Fruit fly (Drosophila melanogaster) whole organism, embryonic: Measurements from ENCODE around the gene beta'COP.
A peak's percentile ranks its signal among the peaks of the same experiment; 100 is the strongest.

Experiments used
- B-H2 ChIP-seq: fragments of 200-800 bp; sonication (Bioruptor generic); optimal IDR thresholded peaks from 2 replicates; lab custom pipeline; 2018; ENCODE audit warnings: missing biosample characterization, mild to moderate bottlenecking, missing genetic modification characterization
- CG10366 ChIP-seq: fragments of 200-800 bp; sonication (Bioruptor generic); IDR thresholded peaks from 2 replicates; pipeline ENCODE4 v1.3.6; 2022; ENCODE audit warnings: missing biosample characterization, missing genetic modification characterization
- CG10654 ChIP-seq: fragments of 200-800 bp; sonication (Bioruptor generic); optimal IDR thresholded peaks from 2 replicates; lab custom pipeline; 2016; ENCODE audit warnings: missing biosample characterization, missing genetic modification characterization
- CG11093 ChIP-seq: fragments of 200-800 bp; sonication (Bioruptor generic); IDR thresholded peaks from 3 replicates; pipeline ENCODE4 v1.3.6; 2022; ENCODE audit warnings: missing biosample characterization, missing genetic modification characterization
- CG11247 ChIP-seq: fragments of 200-800 bp; sonication (Bioruptor generic); IDR thresholded peaks from 2 replicates; pipeline ENCODE4 v1.3.6; 2022; ENCODE audit warnings: missing biosample characterization, missing genetic modification characterization
- CG1233 ChIP-seq: fragments of 200-800 bp; sonication (Bioruptor generic); optimal IDR thresholded peaks from 4 replicates; lab custom pipeline; 2018; ENCODE audit warnings: missing biosample characterization, mild to moderate bottlenecking, missing genetic modification characterization
- CG14441 ChIP-seq: fragments of 200-800 bp; sonication (Bioruptor generic); IDR thresholded peaks from 2 replicates; pipeline ENCODE4 v1.3.6; 2022; ENCODE audit warnings: missing biosample characterization, missing genetic modification characterization
- CG15269 ChIP-seq: fragments of 200-800 bp; sonication (Bioruptor generic); optimal IDR thresholded peaks from 2 replicates; lab custom pipeline; 2018; ENCODE audit warnings: missing biosample characterization, mild to moderate bottlenecking, missing genetic modification characterization, moderate library complexity
- CG16815 ChIP-seq: fragments of 200-800 bp; sonication (Bioruptor generic); optimal IDR thresholded peaks from 3 replicates; lab custom pipeline; 2017; ENCODE audit warnings: missing biosample characterization, mild to moderate bottlenecking, missing genetic modification characterization
- CG17829 ChIP-seq: fragments of 200-800 bp; optimal IDR thresholded peaks from 2 replicates; lab custom pipeline; 2019; ENCODE audit warnings: missing biosample characterization, mild to moderate bottlenecking, missing genetic modification characterization, moderate library complexity
- CG17912 ChIP-seq: fragments of 200-800 bp; sonication (Bioruptor generic); optimal IDR thresholded peaks from 2 replicates; lab custom pipeline; 2018; ENCODE audit warnings: missing biosample characterization, mild to moderate bottlenecking, missing genetic modification characterization
- CG1792 ChIP-seq: fragments of 200-800 bp; sonication (Bioruptor generic); optimal IDR thresholded peaks from 2 replicates; lab custom pipeline; 2016; ENCODE audit warnings: missing biosample characterization, missing genetic modification characterization
- CG2199 ChIP-seq: fragments of 200-800 bp; sonication (Bioruptor generic); IDR thresholded peaks from 3 replicates; pipeline ENCODE4 v1.3.6; 2022; ENCODE audit warnings: missing biosample characterization, missing genetic modification characterization
- CG34422 ChIP-seq: fragments of 200-800 bp; sonication (Bioruptor generic); IDR thresholded peaks from 3 replicates; pipeline ENCODE4 v1.3.6; 2022; ENCODE audit warnings: missing biosample characterization, missing genetic modification characterization
- CG3847 ChIP-seq: fragments of 200-800 bp; sonication (Bioruptor generic); IDR thresholded peaks from 2 replicates; pipeline ENCODE4 v1.3.6; 2022; ENCODE audit warnings: missing biosample characterization, missing genetic modification characterization
- CG4404 ChIP-seq: fragments of 200-800 bp; sonication (Bioruptor generic); IDR thresholded peaks from 2 replicates; pipeline ENCODE4 v1.3.6; 2022; ENCODE audit warnings: missing biosample characterization, missing genetic modification characterization
- CG5180 ChIP-seq: fragments of 200-800 bp; sonication (Bioruptor generic); optimal IDR thresholded peaks from 3 replicates; lab custom pipeline; 2017; ENCODE audit warnings: missing biosample characterization, missing genetic modification characterization, mild to moderate bottlenecking, moderate library complexity, missing genetic modification reagents
- CG6272 ChIP-seq: fragments of 200-800 bp; sonication (Bioruptor generic); IDR thresholded peaks from 2 replicates; pipeline ENCODE4 v1.3.6; 2022; ENCODE audit warnings: missing biosample characterization, missing genetic modification characterization
- CG8388 ChIP-seq: fragments of 200-800 bp; sonication (Bioruptor generic); optimal IDR thresholded peaks from 2 replicates; lab custom pipeline; 2019; ENCODE audit warnings: missing biosample characterization, mild to moderate bottlenecking, missing genetic modification characterization, moderate library complexity
- CG8944 ChIP-seq: fragments of 200-800 bp; sonication (Bioruptor generic); optimal IDR thresholded peaks from 3 replicates; lab custom pipeline; 2016; ENCODE audit warnings: missing biosample characterization, missing genetic modification characterization
- CG9817 ChIP-seq: fragments of 200-800 bp; sonication (Bioruptor generic); optimal IDR thresholded peaks from 2 replicates; lab custom pipeline; 2018; ENCODE audit warnings: missing biosample characterization, mild to moderate bottlenecking, missing genetic modification characterization, moderate library complexity
- CkIIα-i1 ChIP-seq: fragments of 200-800 bp; sonication (Bioruptor generic); IDR thresholded peaks from 2 replicates; pipeline ENCODE4 v1.3.6; 2022; ENCODE audit warnings: missing biosample characterization, missing genetic modification characterization
- CoRest ChIP-seq: fragments of 200-800 bp; sonication (Bioruptor generic); optimal IDR thresholded peaks from 3 replicates; lab custom pipeline; 2018; ENCODE audit warnings: missing biosample characterization, mild to moderate bottlenecking, missing genetic modification characterization, moderate library complexity
- Doc3 ChIP-seq: fragments of 200-800 bp; sonication (Bioruptor generic); IDR thresholded peaks from 3 replicates; pipeline ENCODE4 v1.3.6; 2022; ENCODE audit warnings: missing biosample characterization, missing genetic modification characterization; ENCODE audit not compliant: partially characterized antibody
- Drgx ChIP-seq: fragments of 200-800 bp; sonication (Bioruptor generic); IDR thresholded peaks from 2 replicates; pipeline ENCODE4 v1.3.6; 2022; ENCODE audit warnings: missing biosample characterization, missing genetic modification characterization
- Gug ChIP-seq: fragments of 200-800 bp; sonication (Bioruptor generic); IDR thresholded peaks from 4 replicates; pipeline ENCODE4 v1.3.6; 2022; ENCODE audit warnings: missing biosample characterization, missing genetic modification characterization
- HLH54F ChIP-seq: fragments of 200-800 bp; sonication (Bioruptor generic); optimal IDR thresholded peaks from 3 replicates; lab custom pipeline; 2016; ENCODE audit warnings: missing biosample characterization, missing genetic modification characterization
- Meics ChIP-seq: fragments of 200-800 bp; sonication (Bioruptor generic); optimal IDR thresholded peaks from 2 replicates; lab custom pipeline; 2017; ENCODE audit warnings: missing biosample characterization, mild to moderate bottlenecking, missing genetic modification characterization
- NFAT ChIP-seq: fragments of 200-800 bp; sonication (Bioruptor generic); IDR thresholded peaks from 2 replicates; pipeline ENCODE4 v1.3.6; 2022; ENCODE audit warnings: missing biosample characterization, missing genetic modification characterization
- Ptx1 ChIP-seq: fragments of 200-800 bp; sonication (Bioruptor generic); IDR thresholded peaks from 2 replicates; pipeline ENCODE4 v1.3.6; 2022; ENCODE audit warnings: missing biosample characterization, missing genetic modification characterization
- Rx ChIP-seq: fragments of 200-800 bp; sonication (Bioruptor generic); IDR thresholded peaks from 2 replicates; pipeline ENCODE4 v1.3.6; 2022; ENCODE audit warnings: missing biosample characterization, missing genetic modification characterization
- Sin3A ChIP-seq: fragments of >200 bp; optimal IDR thresholded peaks from 2 replicates; lab custom pipeline; 2018
- Sox102F ChIP-seq: fragments of 200-800 bp; sonication (Bioruptor generic); optimal IDR thresholded peaks from 2 replicates; lab custom pipeline; 2018; ENCODE audit warnings: missing biosample characterization, mild to moderate bottlenecking, missing genetic modification characterization, moderate library complexity
- Sry-β ChIP-seq: fragments of 200-800 bp; sonication (Bioruptor generic); optimal IDR thresholded peaks from 2 replicates; lab custom pipeline; 2018; ENCODE audit warnings: missing biosample characterization, mild to moderate bottlenecking, missing genetic modification characterization, moderate library complexity
- Sry-δ ChIP-seq: fragments of 200-800 bp; sonication (Bioruptor generic); optimal IDR thresholded peaks from 2 replicates; lab custom pipeline; 2016; ENCODE audit warnings: missing biosample characterization, missing genetic modification characterization
- Ssrp ChIP-seq: fragments of 200-800 bp; sonication (Bioruptor generic); optimal IDR thresholded peaks from 2 replicates; lab custom pipeline; 2018; ENCODE audit warnings: missing biosample characterization, mild to moderate bottlenecking, missing genetic modification characterization, moderate library complexity
- TFAM ChIP-seq: fragments of 200-800 bp; sonication (Bioruptor generic); optimal IDR thresholded peaks from 2 replicates; lab custom pipeline; 2017; ENCODE audit warnings: missing biosample characterization, missing genetic modification characterization, inconsistent platforms
- ab ChIP-seq: fragments of 200-800 bp; sonication (Bioruptor generic); optimal IDR thresholded peaks from 2 replicates; lab custom pipeline; 2016; ENCODE audit warnings: missing biosample characterization, missing genetic modification characterization
- chif ChIP-seq, 2 experiments: fragments of 200-800 bp; sonication (Bioruptor generic); optimal IDR thresholded peaks; 3 replicates each; lab custom pipeline; 2016; ENCODE audit warnings: missing biosample characterization in 2 of 2, missing genetic modification characterization in 2 of 2
- exex ChIP-seq: fragments of 200-800 bp; sonication (Bioruptor generic); optimal IDR thresholded peaks from 4 replicates; lab custom pipeline; 2018; ENCODE audit warnings: missing biosample characterization, mild to moderate bottlenecking, missing genetic modification characterization, moderate library complexity
- gem ChIP-seq: fragments of 200-800 bp; sonication (Bioruptor generic); optimal IDR thresholded peaks from 2 replicates; lab custom pipeline; 2019; ENCODE audit warnings: missing biosample characterization, mild to moderate bottlenecking, missing genetic modification characterization, moderate library complexity
- gfzf ChIP-seq: fragments of 200-800 bp; sonication (Bioruptor generic); optimal IDR thresholded peaks from 2 replicates; lab custom pipeline; 2016; ENCODE audit warnings: missing biosample characterization, mild to moderate bottlenecking, missing genetic modification characterization, moderate library complexity
- gro ChIP-seq: fragments of 200-800 bp; sonication (Bioruptor generic); optimal IDR thresholded peaks from 2 replicates; lab custom pipeline; 2016; ENCODE audit warnings: missing biosample characterization, missing genetic modification characterization
- jumu ChIP-seq: fragments of 200-800 bp; sonication (Bioruptor generic); optimal IDR thresholded peaks from 3 replicates; lab custom pipeline; 2016; ENCODE audit warnings: missing biosample characterization, missing genetic modification characterization
- lola ChIP-seq, 3 experiments: fragments of >200 bp in 2 of 3; fragments of 200-800 bp in 1 of 3; sonication (Bioruptor generic) in 1 of 3; optimal IDR thresholded peaks; 2 replicates each; lab custom pipeline; 2017 to 2019; ENCODE audit warnings: missing biosample characterization in 3 of 3, missing genetic modification characterization in 3 of 3, mild to moderate bottlenecking in 1 of 3, moderate library complexity in 1 of 3
- nau ChIP-seq: fragments of 200-800 bp; sonication (Bioruptor generic); optimal IDR thresholded peaks from 3 replicates; lab custom pipeline; 2017; ENCODE audit warnings: missing biosample characterization, mild to moderate bottlenecking, missing genetic modification characterization, missing genetic modification reagents
- scrt ChIP-seq: fragments of 200-800 bp; sonication (Bioruptor generic); optimal IDR thresholded peaks from 2 replicates; lab custom pipeline; 2018; ENCODE audit warnings: missing biosample characterization, mild to moderate bottlenecking, missing genetic modification characterization, moderate library complexity
- slbo ChIP-seq: fragments of 200-800 bp; sonication (Bioruptor generic); IDR thresholded peaks from 2 replicates; pipeline ENCODE4 v1.3.6; 2022; ENCODE audit warnings: missing biosample characterization, missing genetic modification characterization
- ssp ChIP-seq: fragments of 200-800 bp; sonication (Bioruptor generic); IDR thresholded peaks from 2 replicates; pipeline ENCODE4 v1.3.6; 2022; ENCODE audit warnings: missing biosample characterization, missing genetic modification characterization
- twi ChIP-seq: fragments of 200-800 bp; optimal IDR thresholded peaks from 2 replicates; lab custom pipeline; 2019; ENCODE audit warnings: missing biosample characterization, mild to moderate bottlenecking, missing genetic modification characterization, moderate library complexity

beta'COP gene

dm6 chr2L:13378488-13378964 is at the start of gene beta'COP, which contains the start of gene CG9302 (continued):
- peak; percentile 58; the same call in 1 of the 2 replicates for TF ChIP-seq CG6272 (GFP tag; lab: Robert Waterston, UW)
- TF ChIP-seq Doc3: peak; percentile 57
- no peak for TF ChIP-seq CG5180
- TF ChIP-seq Drgx: no peak
- peak; percentile 51 for TF ChIP-seq exex
- peak; percentile 75 for TF ChIP-seq CG9817 (tag; lab: Kevin White, UChicago)
- peak; percentile 82 for TF ChIP-seq CG17829 (tag; lab: Kevin White, UChicago)
- TF ChIP-seq ssp: peak; percentile 54; the same call in 1 of the 2 replicates
- TF ChIP-seq Meics: peak; percentile 71
- TF ChIP-seq Ptx1 (GFP tag; lab: Robert Waterston, UW): peak; percentile 70
- peak; percentile 72 for TF ChIP-seq CG4404 (GFP tag; lab: Robert Waterston, UW)
- TF ChIP-seq jumu (GFP tag; lab: Kevin White, UChicago): no peak
- TF ChIP-seq CG1792 (GFP tag; lab: Kevin White, UChicago): no peak
- TF ChIP-seq CG17912 (GFP tag; lab: Kevin White, UChicago): peak; percentile 48
- no peak for TF ChIP-seq NFAT (GFP tag; lab: Robert Waterston, UW)
- peak; percentile 83 for TF ChIP-seq Sin3A (lab: Kevin White, UChicago)
- 0 out of 2 replicates have a peak, but pooled peaks have one; percentile 22 for TF ChIP-seq Rx (GFP tag; lab: Robert Waterston, UW)
- TF ChIP-seq chif (GFP tag; optimal IDR thresholded peaks at IDR 0.05; lab: Kevin White, UChicago): peak in 1 of 2 experiments; percentile 20
- TF ChIP-seq Sry-β (GFP tag; lab: Kevin White, UChicago): peak; percentile 98
- TF ChIP-seq B-H2 (GFP tag; lab: Kevin White, UChicago): peak; percentile 77
- TF ChIP-seq twi (tag; lab: Kevin White, UChicago): peak; percentile 65
- TF ChIP-seq ab (GFP tag; lab: Kevin White, UChicago): peak; percentile 3
- peak; percentile 36 for TF ChIP-seq CG1233 (GFP tag; lab: Kevin White, UChicago)
- TF ChIP-seq CG14441: peak; percentile 48
- TF ChIP-seq gfzf: no peak
- TF ChIP-seq nau (GFP tag; lab: Kevin White, UChicago): no peak
- peak; percentile 51 for TF ChIP-seq HLH54F (GFP tag; lab: Kevin White, UChicago)
- TF ChIP-seq TFAM (GFP tag; lab: Kevin White, UChicago): no peak
- TF ChIP-seq CG11093 (GFP tag; lab: Robert Waterston, UW): peak; percentile 44; the same call in 1 of the 3 replicates
- peak; percentile 65 for TF ChIP-seq CG16815 (GFP tag; lab: Kevin White, UChicago)
- TF ChIP-seq gem (tag; lab: Kevin White, UChicago): peak; percentile 83
- peak; percentile 73 for TF ChIP-seq slbo
- TF ChIP-seq CG34422 (GFP tag; lab: Robert Waterston, UW): 0 out of 3 replicates have a peak, but pooled peaks have one; percentile 57
- peak; percentile 41; the same call in 1 of the 2 replicates for TF ChIP-seq CG10366 (GFP tag; lab: Robert Waterston, UW)
- TF ChIP-seq CG10654 (GFP tag; lab: Kevin White, UChicago): peak; percentile 53
- peak; percentile 39 for TF ChIP-seq CG11247 (GFP tag; lab: Robert Waterston, UW)
- TF ChIP-seq CkIIα-i1 (GFP tag; lab: Robert Waterston, UW): no peak
- TF ChIP-seq CG8944 (GFP tag; lab: Kevin White, UChicago): peak; percentile 43
- TF ChIP-seq Sox102F (GFP tag; lab: Kevin White, UChicago): no peak
- TF ChIP-seq scrt (GFP tag; lab: Kevin White, UChicago): peak; percentile 67
- peak; percentile 88 for TF ChIP-seq CoRest
- peak; percentile 85 for TF ChIP-seq Sry-δ (GFP tag; lab: Kevin White, UChicago)
- TF ChIP-seq CG15269 (tag; lab: Kevin White, UChicago): no peak
- 0 out of 3 replicates have a peak, but pooled peaks have one; percentile 25 for TF ChIP-seq CG2199 (GFP tag; lab: Robert Waterston, UW)
- TF ChIP-seq Gug (GFP tag; lab: Robert Waterston, UW): peak; percentile 49; the same call in 1 of the 4 replicates
- peak; percentile 28 for TF ChIP-seq gro
- TF ChIP-seq CG8388 (GFP tag; lab: Kevin White, UChicago): peak; percentile 50
- peak; percentile 58 for TF ChIP-seq Ssrp
- TF ChIP-seq lola (GFP tag; optimal IDR thresholded peaks at IDR 0.05; lab: Kevin White, UChicago): peak in 1 of 3 experiments; percentile 75
- peak; percentile 72; the same call in 1 of the 2 replicates for TF ChIP-seq CG3847 (GFP tag; lab: Robert Waterston, UW)
